Fruit fly (Drosophila melanogaster) whole organism, embryonic: Measurements from ENCODE around the gene cactin.

Experiments used
- CG10209 ChIP-seq: fragments of 200-800 bp; sonication (Bioruptor generic); optimal IDR thresholded peaks from 3 replicates; lab custom pipeline; 2017; ENCODE audit warnings: missing biosample characterization, mild to moderate bottlenecking, missing genetic modification characterization, missing genetic modification reagents
- CG11085 ChIP-seq: fragments of 200-800 bp; sonication (Bioruptor generic); IDR thresholded peaks from 2 replicates; pipeline ENCODE4 v1.3.6; 2022; ENCODE audit warnings: missing biosample characterization, missing genetic modification characterization
- CG12299 ChIP-seq: fragments of 200-800 bp; sonication (Bioruptor generic); optimal IDR thresholded peaks from 2 replicates; lab custom pipeline; 2018; ENCODE audit warnings: missing biosample characterization, mild to moderate bottlenecking, missing genetic modification characterization
- CG12391 ChIP-seq: fragments of 200-800 bp; sonication (Bioruptor generic); optimal IDR thresholded peaks from 3 replicates; lab custom pipeline; 2018; ENCODE audit warnings: missing biosample characterization, mild to moderate bottlenecking, missing genetic modification characterization, moderate library complexity
- CG13424 ChIP-seq: fragments of 200-800 bp; sonication (Bioruptor generic); optimal IDR thresholded peaks from 2 replicates; lab custom pipeline; 2019; ENCODE audit warnings: missing biosample characterization, mild to moderate bottlenecking, missing genetic modification characterization, moderate library complexity
- CG15011 ChIP-seq: fragments of 200-800 bp; sonication (Bioruptor generic); optimal IDR thresholded peaks from 3 replicates; lab custom pipeline; 2018; ENCODE audit warnings: missing biosample characterization, mild to moderate bottlenecking, missing genetic modification characterization
- CG15601 ChIP-seq: fragments of 200-800 bp; sonication (Bioruptor generic); optimal IDR thresholded peaks from 3 replicates; lab custom pipeline; 2019; ENCODE audit warnings: missing biosample characterization, mild to moderate bottlenecking, missing genetic modification characterization, moderate library complexity
- CG16813 ChIP-seq: fragments of 200-800 bp; sonication (Bioruptor generic); IDR thresholded peaks from 3 replicates; pipeline ENCODE4 v1.3.6; 2022; ENCODE audit warnings: missing biosample characterization, missing genetic modification characterization; ENCODE audit not compliant: partially characterized antibody
- CG17612 ChIP-seq: fragments of 200-800 bp; sonication (Bioruptor generic); IDR thresholded peaks from 2 replicates; pipeline ENCODE4 v1.3.6; 2022; ENCODE audit warnings: missing biosample characterization, missing genetic modification characterization
- CG17802 ChIP-seq: fragments of 200-800 bp; sonication (Bioruptor generic); optimal IDR thresholded peaks from 2 replicates; lab custom pipeline; 2018; ENCODE audit warnings: missing biosample characterization, mild to moderate bottlenecking, missing genetic modification characterization, moderate library complexity
- CG2116 ChIP-seq: fragments of 200-800 bp; sonication (Bioruptor generic); optimal IDR thresholded peaks from 3 replicates; lab custom pipeline; 2018; ENCODE audit warnings: missing biosample characterization, mild to moderate bottlenecking, missing genetic modification characterization
- CG34376 ChIP-seq: fragments of 200-800 bp; sonication (Bioruptor generic); optimal IDR thresholded peaks from 2 replicates; lab custom pipeline; 2018; ENCODE audit warnings: missing biosample characterization, mild to moderate bottlenecking, missing genetic modification characterization
- CG34422 ChIP-seq: fragments of 200-800 bp; sonication (Bioruptor generic); IDR thresholded peaks from 3 replicates; pipeline ENCODE4 v1.3.6; 2022; ENCODE audit warnings: missing biosample characterization, missing genetic modification characterization
- CG3847 ChIP-seq: fragments of 200-800 bp; sonication (Bioruptor generic); IDR thresholded peaks from 2 replicates; pipeline ENCODE4 v1.3.6; 2022; ENCODE audit warnings: missing biosample characterization, missing genetic modification characterization
- CG4707 ChIP-seq: fragments of 200-800 bp; sonication (Bioruptor generic); optimal IDR thresholded peaks from 2 replicates; lab custom pipeline; 2018; ENCODE audit warnings: missing biosample characterization, mild to moderate bottlenecking, missing genetic modification characterization, moderate library complexity
- CG6175 ChIP-seq: fragments of 200-800 bp; sonication (Bioruptor generic); IDR thresholded peaks from 3 replicates; pipeline ENCODE4 v1.3.6; 2022; ENCODE audit warnings: missing biosample characterization, missing genetic modification characterization
- CG6654 ChIP-seq: fragments of 200-800 bp; sonication (Bioruptor generic); optimal IDR thresholded peaks from 2 replicates; lab custom pipeline; 2017; ENCODE audit warnings: missing biosample characterization, mild to moderate bottlenecking, missing genetic modification characterization
- CG8765 ChIP-seq: fragments of 200-800 bp; sonication (Bioruptor generic); IDR thresholded peaks from 2 replicates; pipeline ENCODE4 v1.3.6; 2022; ENCODE audit warnings: missing biosample characterization, missing genetic modification characterization
- CG8944 ChIP-seq: fragments of 200-800 bp; sonication (Bioruptor generic); optimal IDR thresholded peaks from 3 replicates; lab custom pipeline; 2016; ENCODE audit warnings: missing biosample characterization, missing genetic modification characterization
- CG9609 ChIP-seq: fragments of 200-800 bp; sonication (Bioruptor generic); optimal IDR thresholded peaks from 3 replicates; lab custom pipeline; 2016; ENCODE audit warnings: missing biosample characterization, missing genetic modification characterization
- Dad ChIP-seq: fragments of 200-800 bp; sonication (Bioruptor generic); optimal IDR thresholded peaks from 3 replicates; lab custom pipeline; 2016; ENCODE audit warnings: missing biosample characterization, missing genetic modification characterization
- Dbx ChIP-seq: fragments of 200-800 bp; sonication (Bioruptor generic); IDR thresholded peaks from 3 replicates; pipeline ENCODE4 v1.3.6; 2022; ENCODE audit warnings: missing biosample characterization, missing genetic modification characterization
- Dek ChIP-seq: fragments of 200-800 bp; sonication (Bioruptor generic); optimal IDR thresholded peaks from 3 replicates; lab custom pipeline; 2019; ENCODE audit warnings: missing biosample characterization, mild to moderate bottlenecking, missing genetic modification characterization, moderate library complexity
- Dfd ChIP-seq, 2 experiments: fragments of >200 bp; optimal IDR thresholded peaks; 2 replicates each; lab custom pipeline; 2017; ENCODE audit warnings: missing biosample characterization in 2 of 2, missing genetic modification characterization in 2 of 2
- ERR ChIP-seq: fragments of 200-800 bp; sonication (Bioruptor generic); optimal IDR thresholded peaks from 2 replicates; lab custom pipeline; 2016; ENCODE audit warnings: missing biosample characterization, missing genetic modification characterization
- HHEX ChIP-seq: fragments of 200-800 bp; sonication (Bioruptor generic); optimal IDR thresholded peaks from 3 replicates; lab custom pipeline; 2017; ENCODE audit warnings: missing biosample characterization, mild to moderate bottlenecking, missing genetic modification characterization, missing genetic modification reagents
- Hand ChIP-seq: fragments of 200-800 bp; sonication (Bioruptor generic); optimal IDR thresholded peaks from 2 replicates; lab custom pipeline; 2017; ENCODE audit warnings: mild to moderate bottlenecking, missing biosample characterization, missing genetic modification reagents, missing genetic modification characterization
- Hr78 ChIP-seq, 2 experiments: fragments of 200-800 bp in 1 of 2; fragments of >200 bp in 1 of 2; sonication (Bioruptor generic) in 1 of 2; optimal IDR thresholded peaks; 2 replicates each; lab custom pipeline; 2017 to 2019; ENCODE audit warnings: missing biosample characterization in 2 of 2, missing genetic modification characterization in 2 of 2, mild to moderate bottlenecking in 1 of 2, moderate library complexity in 1 of 2
- Usf ChIP-seq: fragments of 200-800 bp; sonication (Bioruptor generic); optimal IDR thresholded peaks from 2 replicates; lab custom pipeline; 2017; ENCODE audit warnings: missing genotype, missing biosample characterization, missing genetic modification characterization
- YL-1 ChIP-seq: fragments of 200-800 bp; sonication (Bioruptor generic); optimal IDR thresholded peaks from 3 replicates; lab custom pipeline; 2017; ENCODE audit warnings: missing biosample characterization, mild to moderate bottlenecking, missing genetic modification characterization
- al ChIP-seq: fragments of 200-800 bp; sonication (Bioruptor generic); IDR thresholded peaks from 2 replicates; pipeline ENCODE4 v1.3.6; 2022; ENCODE audit warnings: missing biosample characterization, missing genetic modification characterization
- bowl ChIP-seq: fragments of 200-800 bp; sonication (Bioruptor generic); IDR thresholded peaks from 2 replicates; pipeline ENCODE4 v1.3.6; 2022; ENCODE audit warnings: missing biosample characterization, missing genetic modification characterization
- bsh ChIP-seq, 2 experiments: fragments of 200-800 bp; sonication (Bioruptor generic); optimal IDR thresholded peaks; 2 replicates each; lab custom pipeline; 2017 to 2018; ENCODE audit warnings: mild to moderate bottlenecking in 2 of 2, missing biosample characterization in 2 of 2, missing genetic modification characterization in 2 of 2, moderate library complexity in 1 of 2
- crol ChIP-seq: fragments of 200-800 bp; sonication (Bioruptor generic); IDR thresholded peaks from 2 replicates; pipeline ENCODE4 v1.3.6; 2022; ENCODE audit warnings: missing biosample characterization, missing genetic modification characterization
- dan ChIP-seq: fragments of 200-800 bp; sonication (Bioruptor generic); IDR thresholded peaks from 2 replicates; pipeline ENCODE4 v1.3.6; 2022; ENCODE audit warnings: missing biosample characterization, missing genetic modification characterization
- dm ChIP-seq: fragments of 200-800 bp; sonication (Bioruptor generic); optimal IDR thresholded peaks from 3 replicates; lab custom pipeline; 2016; ENCODE audit warnings: missing biosample characterization, missing genetic modification characterization
- dpn ChIP-seq, 2 experiments: fragments of 200-800 bp; sonication (Bioruptor generic); optimal IDR thresholded peaks; 3 replicates each; lab custom pipeline; 2016; ENCODE audit warnings: missing biosample characterization in 2 of 2, missing genetic modification characterization in 2 of 2
- dysf ChIP-seq: fragments of 200-800 bp; sonication (Bioruptor generic); IDR thresholded peaks from 3 replicates; pipeline ENCODE4 v1.3.6; 2022; ENCODE audit warnings: missing biosample characterization, missing genetic modification characterization
- ems ChIP-seq: fragments of 200-800 bp; sonication (Bioruptor generic); optimal IDR thresholded peaks from 3 replicates; lab custom pipeline; 2016; ENCODE audit warnings: missing biosample characterization, missing genetic modification characterization
- fu2 ChIP-seq: fragments of 200-800 bp; sonication (Bioruptor generic); optimal IDR thresholded peaks from 2 replicates; lab custom pipeline; 2016; ENCODE audit warnings: missing biosample characterization, missing genetic modification characterization
- hbn ChIP-seq: fragments of 200-800 bp; sonication (Bioruptor generic); IDR thresholded peaks from 2 replicates; pipeline ENCODE4 v1.3.6; 2022; ENCODE audit warnings: missing biosample characterization, missing genetic modification characterization; ENCODE audit not compliant: partially characterized antibody
- insv ChIP-seq, 2 experiments: fragments of 200-800 bp; sonication (Bioruptor generic); optimal IDR thresholded peaks; 3 replicates each; lab custom pipeline; 2016 to 2018; ENCODE audit warnings: missing biosample characterization in 2 of 2, missing genetic modification characterization in 2 of 2
- klu ChIP-seq: fragments of 200-800 bp; sonication (Bioruptor generic); IDR thresholded peaks from 2 replicates; pipeline ENCODE4 v1.3.6; 2022; ENCODE audit warnings: missing biosample characterization, missing genetic modification characterization
- lilli ChIP-seq: fragments of 200-800 bp; sonication (Bioruptor generic); optimal IDR thresholded peaks from 3 replicates; lab custom pipeline; 2016; ENCODE audit warnings: missing biosample characterization, missing genetic modification characterization
- sens ChIP-seq: fragments of 200-800 bp; sonication (Bioruptor generic); peaks from one replicate; lab custom pipeline; 2016; ENCODE audit warnings: missing biosample characterization, missing genetic modification characterization
- so ChIP-seq: fragments of 200-800 bp; sonication (Bioruptor generic); IDR thresholded peaks from 3 replicates; pipeline ENCODE4 v1.3.6; 2022; ENCODE audit warnings: missing biosample characterization, missing genetic modification characterization
- sob ChIP-seq: fragments of 200-800 bp; sonication (Bioruptor generic); IDR thresholded peaks from 2 replicates; pipeline ENCODE4 v1.3.6; 2022; ENCODE audit warnings: missing biosample characterization, missing genetic modification characterization
- tll ChIP-seq, 2 experiments: fragments of 200-800 bp in 1 of 2; fragments of >200 bp in 1 of 2; sonication (Bioruptor generic) in 1 of 2; optimal IDR thresholded peaks; 2 replicates each; lab custom pipeline; 2017 to 2019; ENCODE audit warnings: missing biosample characterization in 2 of 2, missing genetic modification characterization in 2 of 2, mild to moderate bottlenecking in 1 of 2, moderate library complexity in 1 of 2
- zfh2 ChIP-seq: fragments of 200-800 bp; sonication (Bioruptor generic); optimal IDR thresholded peaks from 2 replicates; lab custom pipeline; 2016; ENCODE audit warnings: missing biosample characterization, missing genetic modification characterization

Gene cactin

dm6 chrX:20433345-20434332 is 9.8 kb downstream of the cactin start, which contains the start of gene CG1695 (continued):
- TF ChIP-seq Dbx (GFP tag; lab: Robert Waterston, UW) (no peak), CG8944 (GFP tag; lab: Kevin White, UChicago) (no peak), Hand (GFP tag; lab: Kevin White, UChicago) (no peak), al (GFP tag; lab: Robert Waterston, UW) (no peak), hbn (no peak), tll (GFP tag; optimal IDR thresholded peaks at IDR 0.05; lab: Kevin White, UChicago) (no peak), ERR (GFP tag; lab: Kevin White, UChicago) (no peak), dan (no peak), CG8765 (GFP tag; lab: Robert Waterston, UW) (no peak), Usf (no peak), zfh2 (GFP tag; lab: Kevin White, UChicago) (no peak), CG16813 (GFP tag; lab: Robert Waterston, UW) (no peak), CG17612 (GFP tag; lab: Robert Waterston, UW) (no peak), CG10209 (GFP tag; lab: Kevin White, UChicago) (no peak), CG34422 (GFP tag; lab: Robert Waterston, UW) (no peak), Dfd (GFP tag; optimal IDR thresholded peaks at IDR 0.05; lab: Kevin White, UChicago) (no peak), lilli (GFP tag; lab: Kevin White, UChicago) (peak; percentile 47), CG15011 (GFP tag; lab: Kevin White, UChicago) (no peak), sob (GFP tag; lab: Robert Waterston, UW) (no peak), dpn (GFP tag; optimal IDR thresholded peaks at IDR 0.05; lab: Kevin White, UChicago) (peak in 1 of 2 experiments; percentile 0), CG6654 (no peak), CG15601 (tag; lab: Kevin White, UChicago) (no peak), ems (GFP tag; lab: Kevin White, UChicago) (no peak), CG17802 (tag; lab: Kevin White, UChicago) (no peak), CG2116 (GFP tag; lab: Kevin White, UChicago) (peak; percentile 29), so (GFP tag; lab: Robert Waterston, UW) (0 out of 3 replicates have a peak, but pooled peaks have one; percentile 9), CG4707 (GFP tag; lab: Kevin White, UChicago) (no peak), crol (GFP tag; lab: Robert Waterston, UW) (no peak), bowl (GFP tag; lab: Robert Waterston, UW) (no peak), CG34376 (GFP tag; lab: Kevin White, UChicago) (no peak), CG13424 (tag; lab: Kevin White, UChicago) (peak; percentile 36), Hr78 (GFP tag; optimal IDR thresholded peaks at IDR 0.05; lab: Kevin White, UChicago) (no peak), Dek (tag; lab: Kevin White, UChicago) (no peak), CG12299 (tag; lab: Kevin White, UChicago) (no peak), sens (GFP tag; lab: Kevin White, UChicago) (peak; percentile 90), klu (no peak), Dad (GFP tag; lab: Kevin White, UChicago) (no peak), dysf (GFP tag; lab: Robert Waterston, UW) (0 out of 3 replicates have a peak, but pooled peaks have one; percentile 28), HHEX (GFP tag; lab: Kevin White, UChicago) (no peak), insv (GFP tag; optimal IDR thresholded peaks at IDR 0.05; lab: Kevin White, UChicago) (no peak), fu2 (peak; percentile 13), CG6175 (no peak), bsh (GFP tag; optimal IDR thresholded peaks at IDR 0.05; lab: Kevin White, UChicago) (no peak), dm (GFP tag; lab: Kevin White, UChicago) (no peak), CG3847 (GFP tag; lab: Robert Waterston, UW) (no peak), CG9609 (GFP tag; lab: Kevin White, UChicago) (no peak), YL-1 (no peak), CG11085 (GFP tag; lab: Robert Waterston, UW) (no peak), CG12391 (tag; lab: Kevin White, UChicago) (no peak)
